Worm (Caenorhabditis elegans) whole organism, young adult: ENCODE measurements around the gene F23F1.4.

ENCODE experiments used
- B0336.3 ChIP-seq: fragments of 200-800 bp; sonication (Bioruptor generic); IDR thresholded peaks from 2 replicates; pipeline ENCODE4 v1.3.6; 2022; ENCODE audit warnings: missing genetic modification characterization, missing compliant biosample characterization
- C06A6.2 ChIP-seq: fragments of 200-800 bp; sonication (Bioruptor generic); conservative IDR thresholded peaks from 2 replicates; pipeline ENCODE4 v1.3.6; 2022; ENCODE audit warnings: missing genetic modification characterization, missing compliant biosample characterization
- C17E4.6 ChIP-seq: fragments of 200-800 bp; sonication (Bioruptor generic); IDR thresholded peaks from 2 replicates; pipeline ENCODE4 v1.3.6; 2022; ENCODE audit warnings: missing genetic modification reagents, missing genetic modification characterization, missing compliant biosample characterization
- F23B12.7 ChIP-seq: sonication (generic microtip); optimal IDR thresholded peaks from 2 replicates; lab custom pipeline; 2017; ENCODE audit warnings: missing genetic modification characterization, mild to moderate bottlenecking, missing compliant biosample characterization, antibody characterized with exemption, moderate library complexity; ENCODE audit not compliant: insufficient read depth
- F55B11.4 ChIP-seq: sonication (generic microtip); optimal IDR thresholded peaks from 2 replicates; lab custom pipeline; 2016; ENCODE audit warnings: missing compliant biosample characterization, missing genetic modification characterization, borderline replicate concordance; ENCODE audit not compliant: insufficient read depth
- K11D2.4 ChIP-seq: fragments of 200-800 bp; sonication (Bioruptor generic); IDR thresholded peaks from 2 replicates; pipeline ENCODE4 v1.3.6; 2022; ENCODE audit warnings: missing genetic modification reagents, missing genetic modification characterization, missing compliant biosample characterization
- K12H6.12 ChIP-seq: fragments of 200-800 bp; sonication (Bioruptor generic); optimal IDR thresholded peaks from 2 replicates; lab custom pipeline; 2018; ENCODE audit warnings: mild to moderate bottlenecking, missing genetic modification characterization, missing compliant biosample characterization
- Y56A3A.18 ChIP-seq: fragments of 200-800 bp; sonication (Bioruptor generic); IDR thresholded peaks from 2 replicates; pipeline ENCODE4 v1.3.6; 2022; ENCODE audit warnings: missing genetic modification reagents, missing genetic modification characterization, missing compliant biosample characterization
- ZK185.1 ChIP-seq: sonication (generic microtip); optimal IDR thresholded peaks from 2 replicates; lab custom pipeline; 2016; ENCODE audit warnings: mild to moderate bottlenecking, missing genetic modification characterization, missing compliant biosample characterization; ENCODE audit not compliant: poor library complexity, severe bottlenecking
- atf-7 ChIP-seq: sonication (generic microtip); optimal IDR thresholded peaks from 2 replicates; lab custom pipeline; 2017; ENCODE audit warnings: mild to moderate bottlenecking, missing genetic modification characterization, missing compliant biosample characterization
- attf-5 ChIP-seq: fragments of 200-800 bp; sonication (Bioruptor generic); optimal IDR thresholded peaks from 2 replicates; lab custom pipeline; 2018; ENCODE audit warnings: mild to moderate bottlenecking, missing genetic modification characterization, missing compliant biosample characterization
- cebp-1 ChIP-seq, 2 experiments: fragments of 200-800 bp in 1 of 2; sonication (Bioruptor generic) in 1 of 2; sonication (generic microtip) in 1 of 2; IDR thresholded peaks in 1 of 2; optimal IDR thresholded peaks in 1 of 2; 2 replicates each; pipeline versions ENCODE4 v1.3.6 to Lab custom; 2017 to 2022; ENCODE audit warnings: missing compliant biosample characterization in 2 of 2, missing genetic modification characterization in 2 of 2, mild to moderate bottlenecking in 1 of 2, missing genetic modification reagents in 1 of 2, moderate library complexity in 1 of 2
- ceh-27 ChIP-seq: fragments of 200-800 bp; sonication (Bioruptor generic); optimal IDR thresholded peaks from 2 replicates; lab custom pipeline; 2018; ENCODE audit warnings: mild to moderate bottlenecking, missing genetic modification characterization, moderate library complexity, missing compliant biosample characterization
- chd-7 ChIP-seq: sonication (generic microtip); optimal IDR thresholded peaks from 2 replicates; lab custom pipeline; 2016; ENCODE audit warnings: mild to moderate bottlenecking, missing genetic modification characterization, moderate library complexity, missing compliant biosample characterization
- die-1 ChIP-seq: sonication (generic microtip); optimal IDR thresholded peaks from 2 replicates; lab custom pipeline; 2016; ENCODE audit warnings: missing genotype, mild to moderate bottlenecking, missing genetic modification characterization, missing compliant biosample characterization
- dox-1 ChIP-seq: fragments of 200-800 bp; sonication (Bioruptor generic); IDR thresholded peaks from 2 replicates; pipeline ENCODE4 v1.3.6; 2022; ENCODE audit warnings: missing genetic modification reagents, missing genetic modification characterization, missing compliant biosample characterization
- dpff-1 ChIP-seq: sonication (generic microtip); optimal IDR thresholded peaks from 2 replicates; lab custom pipeline; 2017; ENCODE audit warnings: mild to moderate bottlenecking, missing genetic modification characterization, missing compliant biosample characterization
- ekl-4 ChIP-seq: fragments of 200-800 bp; sonication (Bioruptor generic); IDR thresholded peaks from 2 replicates; pipeline ENCODE4 v1.3.6; 2022; ENCODE audit warnings: missing genetic modification reagents, missing genetic modification characterization, missing compliant biosample characterization
- hmg-1.2 ChIP-seq: fragments of 200-800 bp; sonication (Bioruptor generic); IDR thresholded peaks from 2 replicates; pipeline ENCODE4 v1.3.6; 2022; ENCODE audit warnings: missing genetic modification reagents, missing genetic modification characterization, missing compliant biosample characterization
- let-526 ChIP-seq: fragments of 200-800 bp; sonication (Bioruptor generic); IDR thresholded peaks from 2 replicates; pipeline ENCODE4 v1.3.6; 2022; ENCODE audit warnings: missing genetic modification reagents, missing genetic modification characterization, missing compliant biosample characterization
- let-607 ChIP-seq, 2 experiments: fragments of 200-800 bp in 1 of 2; sonication (Bioruptor generic) in 1 of 2; sonication (generic microtip) in 1 of 2; optimal IDR thresholded peaks; 2 replicates each; lab custom pipeline; 2016 to 2018; ENCODE audit warnings: mild to moderate bottlenecking in 2 of 2, missing compliant biosample characterization in 2 of 2, missing genetic modification characterization in 2 of 2, moderate library complexity in 2 of 2, missing genotype in 1 of 2
- lin-26 ChIP-seq: fragments of 200-800 bp; sonication (Bioruptor generic); IDR thresholded peaks from 2 replicates; pipeline ENCODE4 v1.3.6; 2022; ENCODE audit warnings: missing genetic modification reagents, missing genetic modification characterization, missing compliant biosample characterization
- lin-35 ChIP-seq, 3 experiments: fragments of 150-350 bp in 2 of 3; sonication (generic microtip) in 1 of 3; optimal IDR thresholded peaks; 2 replicates each; lab custom pipeline; 2014 to 2018; ENCODE audit warnings: missing biosample characterization in 3 of 3, missing genetic modification characterization in 3 of 3, missing genetic modification reagents in 3 of 3
- lin-40 ChIP-seq: sonication (generic microtip); optimal IDR thresholded peaks from 2 replicates; lab custom pipeline; 2016; ENCODE audit warnings: missing genetic modification characterization, mild to moderate bottlenecking, missing compliant biosample characterization, missing genotype, missing genetic modification reagents
- lir-1 ChIP-seq: fragments of 200-800 bp; sonication (Bioruptor generic); conservative IDR thresholded peaks from 2 replicates; pipeline ENCODE4 v1.3.6; 2022; ENCODE audit warnings: missing genetic modification reagents, missing genetic modification characterization, missing compliant biosample characterization
- madf-10 ChIP-seq: sonication (generic microtip); optimal IDR thresholded peaks from 2 replicates; lab custom pipeline; 2016; ENCODE audit warnings: mild to moderate bottlenecking, missing genetic modification characterization, missing compliant biosample characterization
- madf-3 ChIP-seq: fragments of 200-800 bp; sonication (Bioruptor generic); IDR thresholded peaks from 2 replicates; pipeline ENCODE4 v1.3.6; 2022; ENCODE audit warnings: missing genetic modification reagents, missing genetic modification characterization, missing compliant biosample characterization
- mcd-1 ChIP-seq: fragments of 200-800 bp; sonication (Bioruptor generic); IDR thresholded peaks from 2 replicates; pipeline ENCODE4 v1.3.6; 2022; ENCODE audit warnings: missing genetic modification reagents, missing genetic modification characterization, missing compliant biosample characterization
- nfyb-1 ChIP-seq: fragments of 200-800 bp; sonication (Bioruptor generic); IDR thresholded peaks from 2 replicates; pipeline ENCODE4 v1.3.6; 2022; ENCODE audit warnings: missing genetic modification reagents, missing genetic modification characterization, missing compliant biosample characterization
- nhr-80 ChIP-seq: sonication (generic microtip); optimal IDR thresholded peaks from 2 replicates; lab custom pipeline; 2016; ENCODE audit warnings: missing genetic modification characterization, missing compliant biosample characterization
- nhr-90 ChIP-seq: sonication (generic microtip); optimal IDR thresholded peaks from 2 replicates; lab custom pipeline; 2016; ENCODE audit warnings: missing genotype, mild to moderate bottlenecking, missing genetic modification characterization, missing compliant biosample characterization
- pbrm-1 ChIP-seq: fragments of 200-800 bp; sonication (Bioruptor generic); IDR thresholded peaks from 2 replicates; pipeline ENCODE4 v1.3.6; 2022; ENCODE audit warnings: missing genetic modification reagents, missing genetic modification characterization, missing compliant biosample characterization
- rcor-1 ChIP-seq: fragments of 200-800 bp; sonication (Bioruptor generic); IDR thresholded peaks from 2 replicates; pipeline ENCODE4 v1.3.6; 2022; ENCODE audit warnings: missing genetic modification reagents, missing genetic modification characterization, missing compliant biosample characterization
- repo-1 ChIP-seq: sonication (generic microtip); optimal IDR thresholded peaks from 2 replicates; lab custom pipeline; 2017; ENCODE audit warnings: mild to moderate bottlenecking, missing genetic modification characterization, missing compliant biosample characterization
- rpc-1 ChIP-seq, 2 experiments: fragments of 150-350 bp in 1 of 2; sonication (generic microtip) in 1 of 2; optimal IDR thresholded peaks; 2 replicates each; lab custom pipeline; 2014 to 2018; ENCODE audit warnings: missing biosample characterization in 1 of 2, missing genetic modification characterization in 1 of 2, missing genetic modification reagents in 1 of 2, missing genotype in 1 of 2
- snpc-1.1 ChIP-seq: sonication (generic microtip); optimal IDR thresholded peaks from 2 replicates; lab custom pipeline; 2017; ENCODE audit warnings: missing genetic modification characterization, mild to moderate bottlenecking, missing compliant biosample characterization, antibody characterized with exemption, moderate library complexity, missing genotype, missing genetic modification reagents; ENCODE audit not compliant: insufficient read depth
- snpc-3.4 ChIP-seq: sonication (generic microtip); optimal IDR thresholded peaks from 2 replicates; lab custom pipeline; 2017; ENCODE audit warnings: missing genetic modification characterization, mild to moderate bottlenecking, missing compliant biosample characterization, antibody characterized with exemption, moderate library complexity, missing genotype, missing genetic modification reagents
- snpc-4 ChIP-seq, 5 experiments: fragments of 150-350 bp in 1 of 5; sonication (generic microtip) in 4 of 5; optimal IDR thresholded peaks; 2 replicates each; lab custom pipeline; 2014 to 2018; ENCODE audit warnings: missing genetic modification characterization in 5 of 5, missing biosample characterization in 3 of 5, antibody characterized with exemption in 2 of 5, mild to moderate bottlenecking in 2 of 5, missing compliant biosample characterization in 2 of 5, missing genotype in 2 of 5, moderate library complexity in 2 of 5, missing genetic modification reagents in 1 of 5
- somi-1 ChIP-seq: fragments of 200-800 bp; sonication (Bioruptor generic); optimal IDR thresholded peaks from 2 replicates; lab custom pipeline; 2018; ENCODE audit warnings: mild to moderate bottlenecking, missing genetic modification characterization, missing compliant biosample characterization
- ztf-18 ChIP-seq: sonication (generic microtip); optimal IDR thresholded peaks from 2 replicates; lab custom pipeline; 2016; ENCODE audit warnings: missing genotype, mild to moderate bottlenecking, missing genetic modification characterization, missing compliant biosample characterization
- ztf-26 ChIP-seq: sonication (generic microtip); optimal IDR thresholded peaks from 2 replicates; lab custom pipeline; 2017; ENCODE audit warnings: missing genetic modification characterization, missing compliant biosample characterization
- ztf-3 ChIP-seq: fragments of 200-800 bp; sonication (Bioruptor generic); optimal IDR thresholded peaks from 2 replicates; lab custom pipeline; 2018; ENCODE audit warnings: mild to moderate bottlenecking, missing genetic modification characterization, missing compliant biosample characterization

F23F1.4 gene

ce11 chrII:18787-19186 is 9.4 kb downstream of the F23F1.4 start:
- TF ChIP-seq C17E4.6 (GFP tag; lab: Robert Waterston, UW) = no peak
- TF ChIP-seq ekl-4 = peak; percentile 35; the same call in 1 of the 2 replicates
- 0 out of 2 replicates have a peak, but pooled peaks have one; percentile 36 for TF ChIP-seq C06A6.2 (GFP tag; lab: Robert Waterston, UW)
- TF ChIP-seq lin-40 = peak; percentile 81
- TF ChIP-seq nfyb-1 = peak; percentile 44
- peak; percentile 65; the same call in 1 of the 2 replicates for TF ChIP-seq lin-26 (GFP tag; lab: Robert Waterston, UW)
- TF ChIP-seq mcd-1 (GFP tag; lab: Robert Waterston, UW) = peak; percentile 67
- peak; percentile 73 for TF ChIP-seq K12H6.12 (tag; lab: Kevin White, UChicago)
- peak; percentile 79 for TF ChIP-seq dox-1
- TF ChIP-seq F55B11.4 (tag; lab: Kevin White, UChicago) = no peak
- TF ChIP-seq let-526 (GFP tag; lab: Robert Waterston, UW) = peak; percentile 58; the same call in 1 of the 2 replicates
- no peak for TF ChIP-seq madf-3 (GFP tag; lab: Robert Waterston, UW)
- TF ChIP-seq repo-1 = peak; percentile 44
- no peak for TF ChIP-seq snpc-4 (GFP tag; optimal IDR thresholded peaks at IDR 0.05; lab: Kevin White, UChicago)
- peak in 1 of 4 experiments; percentile 40 for TF ChIP-seq snpc-4 (tag; optimal IDR thresholded peaks at IDR 0.05; lab: Kevin White, UChicago)
- peak; percentile 42; the same call in 1 of the 2 replicates for TF ChIP-seq pbrm-1 (GFP tag; lab: Robert Waterston, UW)
- peak; percentile 71 for TF ChIP-seq atf-7 (tag; lab: Kevin White, UChicago)
- peak; percentile 17 for TF ChIP-seq somi-1 (GFP tag; lab: Kevin White, UChicago)
- TF ChIP-seq Y56A3A.18 = no peak
- peak; percentile 68; the same call in 1 of the 2 replicates for TF ChIP-seq K11D2.4 (GFP tag; lab: Robert Waterston, UW)
- peak; percentile 83 for TF ChIP-seq nhr-80
- TF ChIP-seq ceh-27 (GFP tag; lab: Kevin White, UChicago) = peak; percentile 83
- peak; percentile 46 for TF ChIP-seq F23B12.7 (tag; lab: Kevin White, UChicago)
- peak in 1 of 3 experiments; percentile 41 for TF ChIP-seq lin-35 (GFP tag; optimal IDR thresholded peaks at IDR 0.05; lab: Kevin White, UChicago)
- TF ChIP-seq snpc-1.1 (tag; lab: Kevin White, UChicago) = no peak
- TF ChIP-seq lir-1 (GFP tag; lab: Robert Waterston, UW) = 0 out of 2 replicates have a peak, but pooled peaks have one; percentile 21
- no peak for TF ChIP-seq snpc-3.4 (tag; lab: Kevin White, UChicago)
- peak; percentile 93 for TF ChIP-seq attf-5 (GFP tag; lab: Kevin White, UChicago)
- TF ChIP-seq chd-7 (tag; lab: Kevin White, UChicago) = peak; percentile 12
- TF ChIP-seq B0336.3 (GFP tag; lab: Robert Waterston, UW) = peak; percentile 55; the same call in 1 of the 2 replicates
- no peak for TF ChIP-seq rpc-1 (optimal IDR thresholded peaks at IDR 0.05; lab: Kevin White, UChicago)
- TF ChIP-seq rpc-1 (tag; optimal IDR thresholded peaks at IDR 0.05; lab: Kevin White, UChicago) = no peak
- TF ChIP-seq ZK185.1 (tag; lab: Kevin White, UChicago) = peak; percentile 28
- TF ChIP-seq cebp-1 (GFP tag; IDR thresholded peaks at IDR 0.05; lab: Robert Waterston, UW) = peak; percentile 55; the same call in 1 of the 2 replicates
- TF ChIP-seq cebp-1 (tag; optimal IDR thresholded peaks at IDR 0.05; lab: Kevin White, UChicago) = no peak
- TF ChIP-seq hmg-1.2 (GFP tag; lab: Robert Waterston, UW) = peak; percentile 96
- peak; percentile 82 for TF ChIP-seq ztf-18 (tag; lab: Kevin White, UChicago)
- peak; percentile 16 for TF ChIP-seq ztf-3
- TF ChIP-seq let-607 (tag; optimal IDR thresholded peaks at IDR 0.05; lab: Kevin White, UChicago) = peak; percentile 89 to 93
- peak; percentile 96 for TF ChIP-seq madf-10 (tag; lab: Kevin White, UChicago)
- peak; percentile 50 for TF ChIP-seq ztf-26 (tag; lab: Kevin White, UChicago)
- no peak for TF ChIP-seq dpff-1 (tag; lab: Kevin White, UChicago)
- 0 out of 2 replicates have a peak, but pooled peaks have one; percentile 20 for TF ChIP-seq rcor-1
- no peak for TF ChIP-seq die-1 (tag; lab: Kevin White, UChicago)
- peak; percentile 14 for TF ChIP-seq nhr-90 (tag; lab: Kevin White, UChicago)
